Fruit fly (Drosophila melanogaster): ENCODE measurements around the gene CG4907.

- TF ChIP-seq Dfd (GFP tag; optimal IDR thresholded peaks at IDR 0.05), result no peak
- TF ChIP-seq h (GFP tag; optimal IDR thresholded peaks at IDR 0.05), result no peak
- no peak for TF ChIP-seq pan (optimal IDR thresholded peaks at IDR 0.05)
- no peak for TF ChIP-seq psq (GFP tag; optimal IDR thresholded peaks at IDR 0.05)
- TF ChIP-seq N (GFP tag; optimal IDR thresholded peaks at IDR 0.05), result no peak
- TF ChIP-seq dmrt93B (GFP tag; optimal IDR thresholded peaks at IDR 0.05), result no peak
Observed at dm6 chr3R:22718937-22719606, 8.5 kb upstream of the CG4907 start.

Data from whole organism, wandering third instar larva.